Fruit fly (Drosophila melanogaster) whole organism, pupa: ENCODE results near the gene ps.

Experiments used
- CG8301 ChIP-seq: fragments of 200-800 bp; sonication (Bioruptor generic); optimal IDR thresholded peaks from 2 replicates; lab custom pipeline; 2018; ENCODE audit warnings: missing biosample characterization, mild to moderate bottlenecking, missing genetic modification characterization
- CG9948 ChIP-seq: fragments of 200-800 bp; sonication (Bioruptor generic); optimal IDR thresholded peaks from 2 replicates; lab custom pipeline; 2018; ENCODE audit warnings: missing biosample characterization, mild to moderate bottlenecking, missing genetic modification characterization, moderate library complexity

DNA sequence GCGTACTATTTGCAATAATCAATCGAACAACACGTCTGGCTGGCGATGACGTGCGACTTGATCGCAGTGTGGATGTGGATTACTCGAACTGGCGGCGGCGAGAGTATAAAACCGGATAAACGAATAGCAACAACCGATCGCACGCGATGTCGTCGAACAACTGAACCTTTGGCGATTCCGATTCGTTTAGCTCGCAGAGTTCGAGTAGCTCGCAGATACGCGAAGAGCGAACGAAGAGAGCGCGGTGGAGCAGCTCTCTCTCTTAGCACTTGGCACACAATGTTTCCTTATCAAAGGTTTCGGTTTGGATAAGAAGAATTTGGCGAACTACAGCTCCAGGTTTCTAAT is 84.7 kb downstream of the ps start, which contains the start of gene RhoL:
- TF ChIP-seq CG9948 (tag; lab: Kevin White, UChicago), result no peak
- no peak for TF ChIP-seq CG8301
